Worm (Caenorhabditis elegans): ENCODE results near the gene C15B12.3.

The C15B12.3 gene

DNA sequence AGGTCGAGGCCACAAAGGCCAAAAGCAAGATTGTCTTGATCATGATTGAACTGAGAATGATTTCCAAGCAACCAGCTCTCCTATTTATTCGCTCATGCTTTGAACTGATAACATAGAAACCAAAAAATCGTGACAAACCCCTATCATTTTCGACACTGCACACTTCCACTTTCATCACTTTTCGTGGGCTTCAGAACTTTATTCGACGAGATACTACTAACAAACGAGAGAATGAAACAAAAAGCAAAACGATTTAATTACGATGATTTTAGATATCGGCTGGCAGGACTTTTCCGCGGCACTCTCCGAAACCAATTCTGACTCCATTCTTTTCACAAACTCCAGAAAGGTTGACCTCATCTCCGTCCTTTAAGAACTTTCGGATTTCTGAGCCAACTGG, 20.8 kb downstream of the C15B12.3 start, which contains the start of gene asp-14:
asp-14 (minus strand) TSS at position 101 of the 400 bp plus-strand sequence.
- TF ChIP-seq elt-2 (tag; optimal IDR thresholded peaks at IDR 0.05) (peak; percentile 16), fos-1 (tag; optimal IDR thresholded peaks at IDR 0.05) (no peak), elt-3 (tag; optimal IDR thresholded peaks at IDR 0.05) (no peak)

DNA sequence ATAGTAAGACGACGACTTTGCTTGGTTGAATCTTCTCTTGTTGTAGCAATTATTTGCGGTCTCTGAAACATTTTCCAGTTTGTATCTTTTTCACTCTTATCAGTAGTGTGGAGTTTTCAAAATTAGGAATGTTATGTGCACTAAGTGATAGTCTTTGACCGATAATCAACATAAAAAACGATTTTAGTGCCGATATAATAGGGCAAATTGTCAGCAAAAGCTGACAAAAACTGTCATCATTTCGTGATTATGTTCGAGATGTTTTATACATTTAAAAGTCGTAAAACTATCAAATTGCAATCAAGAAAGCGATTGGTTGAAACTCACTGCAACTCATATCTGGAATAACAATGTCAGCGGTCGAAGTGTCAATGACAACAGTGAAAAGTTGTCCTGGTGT, 22.1 kb downstream of the C15B12.3 start:
- peak; percentile 86 for TF ChIP-seq elt-2 (tag; optimal IDR thresholded peaks at IDR 0.05)
- no peak for TF ChIP-seq nhr-237 (tag; optimal IDR thresholded peaks at IDR 0.05)
- no peak for TF ChIP-seq sea-2 (GFP tag; optimal IDR thresholded peaks at IDR 0.05)
- no peak for TF ChIP-seq nhr-43 (tag; optimal IDR thresholded peaks at IDR 0.05; ENCODE audit: poor library complexity, severe bottlenecking)
- TF ChIP-seq pqm-1 (tag; optimal IDR thresholded peaks at IDR 0.05), result peak; percentile 32
- no peak for TF ChIP-seq zag-1 (tag; optimal IDR thresholded peaks at IDR 0.05)
- peak; percentile 91 for TF ChIP-seq skn-1 (tag; optimal IDR thresholded peaks at IDR 0.05)

DNA sequence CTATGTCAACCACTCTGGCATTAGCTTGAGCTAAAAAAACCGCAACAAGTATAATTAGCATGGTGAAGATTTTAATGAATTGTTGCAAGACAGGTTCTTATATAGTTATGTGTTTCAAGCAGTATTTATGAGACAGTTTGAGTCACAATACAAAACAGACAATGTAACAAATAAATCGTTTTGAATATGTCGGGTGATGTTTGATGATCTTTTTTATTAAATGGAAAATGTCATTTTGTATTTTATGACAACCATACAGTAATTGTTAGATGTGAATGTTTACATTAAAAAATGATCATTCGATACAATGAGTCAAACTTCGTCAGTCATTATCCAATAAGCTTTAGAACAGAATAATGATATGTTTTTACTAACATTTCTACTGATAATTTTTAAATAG, 24.0 kb downstream of the C15B12.3 start, which contains the start of gene K10C2.7:
K10C2.7 (minus strand) TSS at position 101 of the 400 bp plus-strand sequence.
- TF ChIP-seq ceh-28 (tag; optimal IDR thresholded peaks at IDR 0.05), result no peak
- TF ChIP-seq fkh-10 (GFP tag; optimal IDR thresholded peaks at IDR 0.05), result no peak
- no peak for TF ChIP-seq eor-1 (tag; optimal IDR thresholded peaks at IDR 0.05)
- no peak for TF ChIP-seq pqm-1 (tag; optimal IDR thresholded peaks at IDR 0.05)
- TF ChIP-seq skn-1 (tag; optimal IDR thresholded peaks at IDR 0.05), result no peak
- no peak for TF ChIP-seq ama-1 (optimal IDR thresholded peaks at IDR 0.05)
- TF ChIP-seq ztf-4 (tag; optimal IDR thresholded peaks at IDR 0.05), result no peak
- no peak for TF ChIP-seq egl-5 (tag; optimal IDR thresholded peaks at IDR 0.05)
- TF ChIP-seq pha-4 (tag; optimal IDR thresholded peaks at IDR 0.05), result no peak
- no peak for TF ChIP-seq nhr-28 (tag; optimal IDR thresholded peaks at IDR 0.05)
- no peak for TF ChIP-seq fos-1 (tag; optimal IDR thresholded peaks at IDR 0.05)
- no peak for TF ChIP-seq fkh-2 (tag; optimal IDR thresholded peaks at IDR 0.05)
- no peak for TF ChIP-seq elt-1 (tag; optimal IDR thresholded peaks at IDR 0.05)
- TF ChIP-seq zag-1 (tag; optimal IDR thresholded peaks at IDR 0.05), result no peak
- no peak for TF ChIP-seq nhr-67 (tag; optimal IDR thresholded peaks at IDR 0.05)
- TF ChIP-seq ztf-11 (tag; optimal IDR thresholded peaks at IDR 0.05), result no peak
- TF ChIP-seq snpc-4 (tag; optimal IDR thresholded peaks at IDR 0.05), result no peak
- TF ChIP-seq mml-1 (tag; optimal IDR thresholded peaks at IDR 0.05), result no peak

DNA sequence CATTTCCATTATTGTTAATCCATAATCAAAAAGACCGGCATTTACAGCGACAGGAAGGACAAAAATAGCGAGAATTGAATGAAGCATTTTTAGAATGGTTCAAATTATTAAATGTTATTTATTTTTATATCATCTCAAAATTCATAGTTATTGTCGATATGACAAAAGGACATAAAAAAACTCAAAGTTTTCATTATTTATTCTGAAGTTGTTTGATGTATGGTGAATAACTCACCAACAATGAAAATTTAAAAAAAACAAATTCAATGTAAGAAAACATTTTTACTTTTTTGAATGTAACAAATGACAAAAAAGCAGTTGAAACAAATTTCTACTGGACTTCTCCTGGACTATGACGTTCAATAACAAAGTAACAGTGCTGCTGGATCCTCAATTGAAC, 26.9 kb downstream of the C15B12.3 start, which contains the start of gene K10C2.14:
K10C2.14 (minus strand) TSS at position 101 of the 400 bp plus-strand sequence.
- no peak for TF ChIP-seq zag-1 (tag; optimal IDR thresholded peaks at IDR 0.05)
- no peak for TF ChIP-seq ceh-28 (tag; optimal IDR thresholded peaks at IDR 0.05)
- no peak for TF ChIP-seq elt-2 (tag; optimal IDR thresholded peaks at IDR 0.05)
- no peak for TF ChIP-seq nfya-1 (tag; optimal IDR thresholded peaks at IDR 0.05; ENCODE audit: insufficient read depth)
- no peak for TF ChIP-seq unc-39 (tag; optimal IDR thresholded peaks at IDR 0.05)
- no peak for TF ChIP-seq ZK546.5 (tag; optimal IDR thresholded peaks at IDR 0.05)

DNA sequence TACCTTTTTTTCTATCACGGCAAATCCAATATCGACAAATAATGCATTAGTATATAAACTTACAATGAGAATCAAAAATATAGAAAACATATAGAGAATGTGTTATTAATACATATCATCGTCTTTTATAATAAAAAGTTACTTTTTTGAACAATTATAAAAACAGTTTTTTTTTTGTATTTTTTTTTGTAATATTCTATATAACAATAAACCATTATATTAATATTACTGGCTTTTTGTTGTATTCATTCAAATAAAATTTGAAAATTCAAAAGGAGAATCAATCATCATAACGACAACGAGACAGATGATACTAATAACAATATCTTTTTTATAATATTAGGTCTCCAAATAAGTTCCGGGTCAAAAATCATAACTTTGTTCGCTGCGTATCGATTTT, 29.8 kb downstream of the C15B12.3 start, which contains the start of gene K10C2.8:
K10C2.8 (minus strand) TSS at position 101 of the 400 bp plus-strand sequence.
- TF ChIP-seq daf-12 (tag; optimal IDR thresholded peaks at IDR 0.05), result no peak
- no peak for TF ChIP-seq ceh-16 (tag; optimal IDR thresholded peaks at IDR 0.05)
- no peak for TF ChIP-seq lin-15B (tag; optimal IDR thresholded peaks at IDR 0.05)
- TF ChIP-seq ZK546.5 (tag; optimal IDR thresholded peaks at IDR 0.05), result no peak
- TF ChIP-seq ceh-82 (tag; optimal IDR thresholded peaks at IDR 0.05), result no peak

DNA sequence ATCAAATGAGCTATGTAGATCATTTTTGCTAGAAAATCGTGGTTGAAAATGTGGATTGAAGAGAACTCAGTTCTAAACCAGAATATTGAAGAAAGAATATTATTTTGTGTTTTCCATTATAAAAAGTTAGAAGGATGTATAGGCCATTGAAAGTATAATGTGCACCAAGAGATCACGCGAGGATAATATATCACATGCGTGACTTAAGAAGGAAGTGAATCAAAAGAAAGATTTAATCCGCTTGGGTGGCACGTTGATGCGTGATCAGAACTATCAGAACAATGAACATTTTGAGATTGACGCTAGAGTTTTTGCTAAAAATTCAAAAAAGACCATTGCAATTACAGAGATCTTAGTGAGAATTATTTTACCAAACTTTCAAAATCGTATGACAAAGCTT, 31.6 kb downstream of the C15B12.3 start:
- no peak for TF ChIP-seq zag-1 (tag; optimal IDR thresholded peaks at IDR 0.05)
- TF ChIP-seq nhr-67 (tag; optimal IDR thresholded peaks at IDR 0.05), result no peak
- TF ChIP-seq mdl-1 (tag; optimal IDR thresholded peaks at IDR 0.05), result no peak
- no peak for TF ChIP-seq pqm-1 (tag; optimal IDR thresholded peaks at IDR 0.05)
- no peak for TF ChIP-seq egl-5 (tag; optimal IDR thresholded peaks at IDR 0.05)
- no peak for TF ChIP-seq nhr-77 (tag; optimal IDR thresholded peaks at IDR 0.05)
- TF ChIP-seq fkh-10 (GFP tag; optimal IDR thresholded peaks at IDR 0.05), result no peak
- TF ChIP-seq nhr-25 (tag; optimal IDR thresholded peaks at IDR 0.05), result no peak
- TF ChIP-seq nhr-28 (tag; optimal IDR thresholded peaks at IDR 0.05), result no peak
- no peak for TF ChIP-seq ztf-4 (tag; optimal IDR thresholded peaks at IDR 0.05)
- no peak for TF ChIP-seq ceh-82 (tag; optimal IDR thresholded peaks at IDR 0.05)
- TF ChIP-seq eor-1 (tag; optimal IDR thresholded peaks at IDR 0.05), result no peak
- no peak for TF ChIP-seq nfya-1 (tag; optimal IDR thresholded peaks at IDR 0.05; ENCODE audit: insufficient read depth)
- TF ChIP-seq ZK546.5 (tag; optimal IDR thresholded peaks at IDR 0.05), result no peak
- no peak for TF ChIP-seq nhr-11 (tag; optimal IDR thresholded peaks at IDR 0.05)
- TF ChIP-seq lin-15B (tag; optimal IDR thresholded peaks at IDR 0.05), result no peak

All from whole organism, L3 larva.